Worm (Caenorhabditis elegans): ENCODE data around the gene srlf-13.

srlf-13 gene

ce11 chrIV:10933062-10933552 is 36.7 kb upstream of the srlf-13 start, which contains the start of the genes dnc-1 and lsm-7 (continued):
- TF ChIP-seq F49E8.2 (tag; optimal IDR thresholded peaks at IDR 0.05; ENCODE audit: borderline replicate concordance) (no peak), nhr-237 (tag; optimal IDR thresholded peaks at IDR 0.05) (no peak), ctbp-1 (GFP tag; IDR thresholded peaks at IDR 0.05) (peak; percentile 65; the same call in 1 of the 2 replicates), zip-11 (GFP tag; IDR thresholded peaks at IDR 0.05) (no peak), daf-8 (GFP tag; IDR thresholded peaks at IDR 0.05) (no peak), nhr-77 (tag; optimal IDR thresholded peaks at IDR 0.05) (peak; percentile 70), mdt-29 (GFP tag; IDR thresholded peaks at IDR 0.05) (peak; percentile 25; the same call in 1 of the 2 replicates), nhr-6 (tag; optimal IDR thresholded peaks at IDR 0.05) (peak; percentile 65), arid-1 (GFP tag; conservative IDR thresholded peaks at IDR 0.05) (no peak; the same call in 1 of the 2 replicates), mes-2 (tag; optimal IDR thresholded peaks at IDR 0.05; ENCODE audit: poor library complexity, severe bottlenecking) (peak; percentile 80), daf-12 (tag; optimal IDR thresholded peaks at IDR 0.05) (no peak), ceh-20 (GFP tag; IDR thresholded peaks at IDR 0.05) (peak; percentile 65), nhr-102 (tag; optimal IDR thresholded peaks at IDR 0.05) (no peak), daf-19 (GFP tag; conservative IDR thresholded peaks at IDR 0.05) (no peak), nhr-48 (tag; optimal IDR thresholded peaks at IDR 0.05) (no peak), nhr-42 (GFP tag; IDR thresholded peaks at IDR 0.05) (no peak), pha-4 (GFP tag; IDR thresholded peaks at IDR 0.05) (no peak; the same call in 1 of the 2 replicates), pha-4 (tag; optimal IDR thresholded peaks at IDR 0.05) (peak; percentile 15), ceh-44 (GFP tag; IDR thresholded peaks at IDR 0.05) (peak; percentile 79), madf-9 (GFP tag; conservative IDR thresholded peaks at IDR 0.05) (peak; percentile 61)

- no peak for TF ChIP-seq zfp-3 (GFP tag; conservative IDR thresholded peaks at IDR 0.05)
- TF ChIP-seq zfp-2 (tag; optimal IDR thresholded peaks at IDR 0.05), result no peak
- peak; percentile 7 for TF ChIP-seq hlh-30 (tag; optimal IDR thresholded peaks at IDR 0.05; ENCODE audit: insufficient read depth)
Measured at ce11 chrIV:10919770-10920169, 23.4 kb upstream of the srlf-13 start, which contains the start of gene rbr-2. Gene rbr-2 (plus strand): TSS chrIV:10920070.

ce11 chrIV:10918877-10919560 is 22.6 kb upstream of the srlf-13 start:
- TF ChIP-seq duxl-1 (tag; optimal IDR thresholded peaks at IDR 0.05; ENCODE audit: poor library complexity), result peak; percentile 42
- peak; percentile 86 for TF ChIP-seq hmg-1.1 (GFP tag; IDR thresholded peaks at IDR 0.05)
- TF ChIP-seq F37D6.2 (tag; optimal IDR thresholded peaks at IDR 0.05), result peak; percentile 31
- peak; percentile 43 for TF ChIP-seq nhr-6 (tag; optimal IDR thresholded peaks at IDR 0.05)
- TF ChIP-seq daf-16 (GFP tag; optimal IDR thresholded peaks at IDR 0.05), result peak in 1 of 2 experiments; percentile 35
- peak; percentile 62 for TF ChIP-seq daf-16 (tag; optimal IDR thresholded peaks at IDR 0.05)
- TF ChIP-seq ama-1 (optimal IDR thresholded peaks at IDR 0.05), result peak; percentile 76
- TF ChIP-seq lin-13 (GFP tag; optimal IDR thresholded peaks at IDR 0.05), result peak; percentile 41
- peak; percentile 25 to 90 for TF ChIP-seq mdl-1 (tag; optimal IDR thresholded peaks at IDR 0.05)
- TF ChIP-seq madf-5 (GFP tag; IDR thresholded peaks at IDR 0.05), result no peak
- TF ChIP-seq nhr-28 (tag; optimal IDR thresholded peaks at IDR 0.05), result peak; percentile 76
- TF ChIP-seq sdz-12 (GFP tag; optimal IDR thresholded peaks at IDR 0.05), result no peak
- no peak for TF ChIP-seq fos-1 (tag; optimal IDR thresholded peaks at IDR 0.05)
- peak; percentile 96 for TF ChIP-seq hlh-30 (tag; optimal IDR thresholded peaks at IDR 0.05; ENCODE audit: insufficient read depth)
- TF ChIP-seq mep-1 (tag; optimal IDR thresholded peaks at IDR 0.05), result peak; percentile 87
- TF ChIP-seq nhr-76 (tag; optimal IDR thresholded peaks at IDR 0.05), result no peak
- TF ChIP-seq nhr-48 (tag; optimal IDR thresholded peaks at IDR 0.05), result peak; percentile 25
- 0 out of 2 replicates have a peak, but pooled peaks have one; percentile 4 for TF ChIP-seq ceh-44 (GFP tag; IDR thresholded peaks at IDR 0.05)
- peak; percentile 53 for TF ChIP-seq nhr-77 (tag; optimal IDR thresholded peaks at IDR 0.05)
- 0 out of 2 replicates have a peak, but pooled peaks have one; percentile 44 for TF ChIP-seq snpc-1.2 (GFP tag; IDR thresholded peaks at IDR 0.05)
- peak; percentile 75 for TF ChIP-seq ctbp-1 (GFP tag; IDR thresholded peaks at IDR 0.05)
- TF ChIP-seq F10B5.3 (tag; optimal IDR thresholded peaks at IDR 0.05), result no peak
- peak; percentile 64 for TF ChIP-seq dmd-6 (GFP tag; IDR thresholded peaks at IDR 0.05)
- no peak for TF ChIP-seq pha-4 (GFP tag; IDR thresholded peaks at IDR 0.05)
- peak; percentile 74 for TF ChIP-seq pha-4 (tag; optimal IDR thresholded peaks at IDR 0.05)
- peak; percentile 76 for TF ChIP-seq dve-1 (tag; optimal IDR thresholded peaks at IDR 0.05; ENCODE audit: insufficient read depth)
- no peak for TF ChIP-seq aly-2 (tag; optimal IDR thresholded peaks at IDR 0.05)
- peak; percentile 53; the same call in 1 of the 2 replicates for TF ChIP-seq ceh-20 (GFP tag; IDR thresholded peaks at IDR 0.05)
- peak; percentile 35 for TF ChIP-seq spr-3 (GFP tag; optimal IDR thresholded peaks at IDR 0.05)
- peak; percentile 42; the same call in 1 of the 2 replicates for TF ChIP-seq nhr-42 (GFP tag; IDR thresholded peaks at IDR 0.05)
- TF ChIP-seq T26A8.4 (GFP tag; IDR thresholded peaks at IDR 0.05), result 0 out of 2 replicates have a peak, but pooled peaks have one; percentile 39
